Fruit fly (Drosophila melanogaster): ENCODE measurements around the gene CG31752.

CG31752 gene

DNA sequence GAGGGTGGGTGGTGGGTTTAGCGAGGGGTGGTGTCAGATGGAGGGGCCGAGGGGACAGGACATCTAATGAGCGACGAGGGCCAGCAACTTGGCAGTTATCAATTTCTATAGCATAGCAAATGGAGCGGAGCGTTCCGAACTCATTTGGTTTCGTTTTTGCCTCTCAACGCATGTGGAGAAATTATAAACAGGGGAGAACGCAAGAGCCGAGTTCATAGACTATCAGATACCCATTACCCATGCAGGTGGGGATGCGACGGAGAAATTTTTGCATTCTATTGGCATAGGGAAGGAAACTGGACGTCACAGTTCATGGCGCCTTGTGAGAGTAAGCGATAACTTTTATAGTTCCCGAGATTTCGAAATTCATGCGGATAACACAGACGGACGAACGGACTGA lies 11.1 kb upstream of the CG31752 start:
- no peak for TF ChIP-seq fd96Ca (GFP tag; IDR thresholded peaks at IDR 0.05)
- TF ChIP-seq CG14655 (GFP tag; optimal IDR thresholded peaks at IDR 0.05) = no peak
- TF ChIP-seq Pif1B (GFP tag; optimal IDR thresholded peaks at IDR 0.05) = no peak
- no peak for TF ChIP-seq CG15710 (tag; optimal IDR thresholded peaks at IDR 0.05)
- TF ChIP-seq CG10348 (GFP tag; IDR thresholded peaks at IDR 0.05) = no peak
- TF ChIP-seq CG17806 (tag; optimal IDR thresholded peaks at IDR 0.05) = no peak
- TF ChIP-seq CG4496 (GFP tag; IDR thresholded peaks at IDR 0.05) = no peak
- no peak for TF ChIP-seq EcR (GFP tag; optimal IDR thresholded peaks at IDR 0.05)
- no peak for TF ChIP-seq CG32121 (GFP tag; IDR thresholded peaks at IDR 0.05)
- TF ChIP-seq CG13204 (GFP tag; optimal IDR thresholded peaks at IDR 0.05) = no peak
- TF ChIP-seq CG8301 (tag; optimal IDR thresholded peaks at IDR 0.05) = no peak
- TF ChIP-seq Ets98B (GFP tag; IDR thresholded peaks at IDR 0.05) = no peak
- no peak for TF ChIP-seq CG34367 (tag; optimal IDR thresholded peaks at IDR 0.05)
- no peak for TF ChIP-seq CG9948 (tag; optimal IDR thresholded peaks at IDR 0.05)
- TF ChIP-seq D1 (tag; optimal IDR thresholded peaks at IDR 0.05) = no peak
- no peak for TF ChIP-seq Pif1A (GFP tag; optimal IDR thresholded peaks at IDR 0.05)
- no peak for TF ChIP-seq gl (tag; optimal IDR thresholded peaks at IDR 0.05)

DNA sequence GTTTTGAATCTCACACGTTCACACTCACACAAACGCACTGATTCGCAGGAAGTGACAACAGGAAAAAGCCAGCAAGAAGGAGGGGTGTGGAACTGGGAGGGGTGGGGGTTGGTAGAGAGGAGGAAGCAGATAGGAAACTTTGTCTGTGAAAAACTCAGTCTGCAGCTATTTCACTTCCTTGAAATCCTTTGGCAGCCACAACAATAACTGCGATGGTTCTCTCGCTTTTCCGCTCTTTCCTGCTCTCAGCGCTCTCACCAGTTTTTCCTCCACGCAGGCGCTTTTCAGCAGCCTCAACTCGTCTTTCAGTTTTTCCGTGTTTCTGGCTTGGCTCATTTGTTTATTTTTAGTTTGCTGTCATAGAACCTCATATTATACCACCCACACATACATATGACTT lies 5.7 kb upstream of the CG31752 start:
- TF ChIP-seq rn (GFP tag; IDR thresholded peaks at IDR 0.05) = no peak
- no peak for TF ChIP-seq EcR (GFP tag; optimal IDR thresholded peaks at IDR 0.05)
- TF ChIP-seq CG9948 (tag; optimal IDR thresholded peaks at IDR 0.05) = no peak
- TF ChIP-seq Snoo (tag; optimal IDR thresholded peaks at IDR 0.05) = no peak
- TF ChIP-seq CG15710 (tag; optimal IDR thresholded peaks at IDR 0.05) = no peak
- TF ChIP-seq Ets98B (GFP tag; IDR thresholded peaks at IDR 0.05) = no peak
- no peak for TF ChIP-seq Pif1A (GFP tag; optimal IDR thresholded peaks at IDR 0.05)
- no peak for TF ChIP-seq CG8301 (tag; optimal IDR thresholded peaks at IDR 0.05)

DNA sequence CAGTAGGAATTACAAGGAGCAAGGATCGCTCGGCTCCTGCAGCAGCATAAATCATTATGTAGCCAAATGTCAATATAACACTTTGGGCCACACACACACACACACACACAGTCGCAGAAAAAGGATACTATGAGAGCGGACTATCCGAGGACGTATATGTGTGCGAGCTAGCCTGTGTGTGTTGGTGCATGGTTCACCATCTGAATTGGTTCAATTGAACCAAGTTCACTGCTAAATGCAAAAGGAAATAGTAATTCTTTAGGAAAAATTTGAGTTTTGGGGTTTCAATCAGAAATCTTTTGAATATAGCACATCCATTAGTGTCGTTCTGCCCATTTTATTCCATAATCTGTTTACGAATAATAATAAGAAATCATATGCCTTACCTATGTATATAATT lies 5.1 kb upstream of the CG31752 start:
- TF ChIP-seq CG12605 (GFP tag; IDR thresholded peaks at IDR 0.05) = no peak

DNA sequence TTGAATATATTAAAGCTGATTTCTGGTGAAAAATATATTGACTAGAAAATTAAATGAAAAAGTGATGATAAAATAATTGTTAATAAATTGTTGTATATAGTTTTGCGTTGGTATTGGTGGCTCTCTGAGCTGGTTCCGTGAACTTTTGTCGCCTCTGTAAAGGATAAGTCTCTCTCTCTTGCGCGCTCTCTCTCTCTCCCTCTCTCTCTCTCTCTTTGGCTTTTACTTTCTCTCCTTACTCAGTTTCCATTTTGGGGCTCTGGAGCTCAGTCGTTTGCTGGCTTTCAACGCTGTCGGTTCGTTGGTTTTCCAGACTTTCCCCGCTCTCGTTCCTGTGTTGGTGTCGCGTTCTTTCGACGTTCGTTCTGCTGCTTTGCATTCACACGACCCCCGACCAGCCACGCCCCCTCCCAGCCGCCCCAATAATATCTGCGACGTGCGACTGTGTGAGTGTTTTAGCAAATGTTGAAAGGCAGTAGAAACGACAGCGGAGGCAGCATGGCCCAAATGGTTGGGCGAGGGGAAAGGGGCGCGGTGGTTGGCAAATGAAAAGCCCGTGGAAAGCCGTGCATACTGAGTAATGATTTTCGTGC lies 3.9 kb upstream of the CG31752 start, which contains the start of gene CG17321:
Gene CG17321, plus strand, starts transcription at position 268 of the 593 bp plus-strand sequence.
- peak; percentile 15 for TF ChIP-seq Pif1B (GFP tag; optimal IDR thresholded peaks at IDR 0.05)
- no peak for TF ChIP-seq CG34367 (tag; optimal IDR thresholded peaks at IDR 0.05)

DNA sequence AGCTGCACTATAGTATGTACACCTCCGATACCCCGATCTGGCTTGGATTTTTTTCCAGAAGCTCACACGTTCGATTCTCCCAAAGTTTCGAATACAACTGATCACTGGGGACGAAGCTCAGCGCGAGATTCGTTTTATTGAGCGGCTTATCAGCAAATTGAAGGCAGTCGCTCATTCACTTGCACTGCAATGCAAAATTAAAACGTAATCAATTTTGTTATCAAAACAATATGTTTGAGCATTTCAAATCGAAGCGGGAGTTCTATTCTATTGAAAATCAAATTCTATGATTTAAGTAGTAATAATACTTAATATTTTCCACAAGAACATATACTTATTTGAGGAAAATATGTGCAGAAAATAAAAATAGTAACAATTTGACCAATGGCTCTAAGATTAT lies 3.4 kb upstream of the CG31752 start, which contains the start of gene CG33120:
Gene CG33120, minus strand, starts transcription at position 101 of the 400 bp plus-strand sequence.
- TF ChIP-seq CG15710 (tag; optimal IDR thresholded peaks at IDR 0.05) = no peak
- no peak for TF ChIP-seq EcR (GFP tag; optimal IDR thresholded peaks at IDR 0.05)
- no peak for TF ChIP-seq gl (tag; optimal IDR thresholded peaks at IDR 0.05)
- no peak for TF ChIP-seq CG4496 (GFP tag; IDR thresholded peaks at IDR 0.05)
- no peak for TF ChIP-seq Ets98B (GFP tag; IDR thresholded peaks at IDR 0.05)
- TF ChIP-seq CG34367 (tag; optimal IDR thresholded peaks at IDR 0.05) = no peak
- no peak for TF ChIP-seq CG32121 (GFP tag; IDR thresholded peaks at IDR 0.05)
- no peak for TF ChIP-seq CG13204 (GFP tag; optimal IDR thresholded peaks at IDR 0.05)
- no peak for TF ChIP-seq Pif1B (GFP tag; optimal IDR thresholded peaks at IDR 0.05)
- TF ChIP-seq rn (GFP tag; IDR thresholded peaks at IDR 0.05) = no peak
- no peak for TF ChIP-seq CG8159 (tag; optimal IDR thresholded peaks at IDR 0.05)

DNA sequence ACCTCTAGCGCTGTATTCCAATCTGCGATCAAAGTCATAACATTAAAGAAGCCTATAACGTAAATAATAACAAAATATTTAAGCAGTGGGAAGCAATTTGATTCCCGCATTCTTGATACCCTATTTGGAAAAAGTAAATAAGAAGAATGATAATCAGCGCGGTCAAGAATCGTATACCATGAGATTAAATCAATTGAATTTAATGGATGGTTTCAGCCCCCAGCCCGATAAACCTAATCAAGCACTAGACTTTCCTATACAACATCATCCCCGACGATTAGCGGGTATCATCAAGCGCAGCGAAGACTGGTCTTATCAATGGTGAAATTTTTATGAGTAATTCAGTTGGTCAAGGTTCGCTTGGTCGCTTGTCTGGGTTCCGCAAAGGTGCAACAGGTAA lies 2.5 kb upstream of the CG31752 start:
- TF ChIP-seq Snoo (tag; optimal IDR thresholded peaks at IDR 0.05) (no peak), CG9948 (tag; optimal IDR thresholded peaks at IDR 0.05) (no peak), CG8159 (tag; optimal IDR thresholded peaks at IDR 0.05) (no peak), CG34367 (tag; optimal IDR thresholded peaks at IDR 0.05) (no peak), D1 (tag; optimal IDR thresholded peaks at IDR 0.05) (no peak), CG14655 (GFP tag; optimal IDR thresholded peaks at IDR 0.05) (no peak), CG15710 (tag; optimal IDR thresholded peaks at IDR 0.05) (no peak)

DNA sequence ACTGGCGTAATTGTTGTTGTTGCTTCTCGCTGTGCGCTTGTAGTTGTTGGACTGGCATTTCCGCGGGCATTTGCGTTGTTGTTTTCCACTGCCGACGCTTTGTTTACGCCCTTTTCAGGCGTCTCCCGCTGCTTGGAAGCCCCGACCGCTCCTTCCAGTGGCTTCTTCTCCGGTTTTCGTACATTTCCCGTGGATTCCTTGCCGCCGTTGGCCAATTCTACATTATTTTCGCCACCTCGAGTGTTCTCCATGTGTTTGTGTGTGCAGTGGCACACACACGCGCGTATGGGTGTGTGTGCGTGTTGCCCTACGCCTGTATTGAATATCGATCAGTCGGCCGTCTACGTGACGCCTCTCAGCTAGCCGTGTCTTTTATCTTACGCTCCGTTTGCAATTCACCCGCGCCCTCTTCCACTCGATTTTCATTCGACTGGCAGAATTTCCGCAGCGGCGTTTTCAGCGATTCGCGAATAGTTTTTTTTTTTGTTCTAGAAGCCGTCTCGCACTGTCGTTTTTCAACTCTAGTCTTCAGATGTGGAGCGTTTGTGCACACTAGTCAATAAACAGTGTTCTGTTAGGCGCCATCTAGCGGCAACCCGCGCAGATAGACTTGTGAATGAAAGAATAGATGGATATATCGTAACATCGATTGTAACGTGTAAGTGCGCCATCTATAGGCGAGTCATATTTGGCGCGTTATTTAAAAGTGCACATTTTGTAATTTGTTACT lies 1.8 kb downstream of the CG31752 start, which contains the start of gene CG10600:
Gene CG10600, minus strand, starts transcription at position 537 of the 730 bp plus-strand sequence.
- TF ChIP-seq CG8301 (tag; optimal IDR thresholded peaks at IDR 0.05) (peak; percentile 27), rn (GFP tag; IDR thresholded peaks at IDR 0.05) (no peak), fd96Ca (GFP tag; IDR thresholded peaks at IDR 0.05) (peak; percentile 72), D1 (tag; optimal IDR thresholded peaks at IDR 0.05) (no peak), Ets98B (GFP tag; IDR thresholded peaks at IDR 0.05) (peak; percentile 44), CG13204 (GFP tag; optimal IDR thresholded peaks at IDR 0.05) (no peak), EcR (GFP tag; optimal IDR thresholded peaks at IDR 0.05) (no peak), CG10348 (GFP tag; IDR thresholded peaks at IDR 0.05) (no peak), Snoo (tag; optimal IDR thresholded peaks at IDR 0.05) (peak; percentile 63), CG17806 (tag; optimal IDR thresholded peaks at IDR 0.05) (peak; percentile 29), CG9948 (tag; optimal IDR thresholded peaks at IDR 0.05) (peak; percentile 10), CG12605 (GFP tag; IDR thresholded peaks at IDR 0.05) (no peak), CG32121 (GFP tag; IDR thresholded peaks at IDR 0.05) (peak; percentile 56), CG4496 (GFP tag; IDR thresholded peaks at IDR 0.05) (peak; percentile 55; the same call in 1 of the 3 replicates), Pif1B (GFP tag; optimal IDR thresholded peaks at IDR 0.05) (peak; percentile 63), CG34367 (tag; optimal IDR thresholded peaks at IDR 0.05) (peak; percentile 11), CG14655 (GFP tag; optimal IDR thresholded peaks at IDR 0.05) (no peak), CG15710 (tag; optimal IDR thresholded peaks at IDR 0.05) (peak; percentile 33), CG8159 (tag; optimal IDR thresholded peaks at IDR 0.05) (no peak), gl (tag; optimal IDR thresholded peaks at IDR 0.05) (no peak), Pif1A (GFP tag; optimal IDR thresholded peaks at IDR 0.05) (no peak)

Measured in whole organism, pupa.